Worm (Caenorhabditis elegans): ENCODE results near the gene gei-13.

DNA sequence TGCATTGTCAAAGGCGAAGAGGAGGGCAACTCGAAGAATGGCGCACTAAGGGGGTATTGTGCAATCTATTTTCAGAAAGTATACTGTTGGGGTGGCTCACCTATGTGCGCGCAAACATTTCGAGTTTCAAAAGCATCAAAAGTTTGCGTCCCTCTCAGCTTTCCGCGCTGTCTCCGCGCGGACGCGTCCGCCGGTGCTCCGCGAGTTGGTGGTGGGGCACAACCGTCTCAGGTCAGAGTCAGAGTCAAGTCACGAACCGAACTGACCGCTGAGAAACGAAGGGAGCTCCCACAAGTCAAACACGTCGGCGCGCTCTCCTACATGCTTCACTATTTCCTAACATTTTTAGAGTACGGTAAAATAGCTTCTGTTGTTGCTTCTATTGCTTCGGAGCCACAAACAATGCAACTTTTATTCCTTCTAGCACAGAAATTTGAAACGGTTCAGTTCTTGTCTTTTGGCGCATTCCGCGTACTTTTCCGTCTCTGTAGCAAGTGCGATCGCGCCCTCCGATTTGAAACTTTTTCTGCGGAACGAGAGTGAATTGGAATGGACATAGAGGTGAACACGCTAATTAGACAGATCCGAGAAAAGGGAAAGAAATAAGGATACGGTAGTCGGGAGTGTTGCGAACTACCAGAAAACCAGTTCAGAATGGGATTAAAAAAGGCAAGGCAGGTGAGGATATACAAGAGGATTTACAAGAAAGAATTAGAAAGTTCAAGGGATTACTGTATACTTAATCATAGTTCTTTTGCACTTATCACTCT, 2.5 kb upstream of the gei-13 start:
- no peak for TF ChIP-seq mec-3 (tag; optimal IDR thresholded peaks at IDR 0.05; ENCODE audit: borderline replicate concordance)
- no peak for TF ChIP-seq ceh-24 (tag; optimal IDR thresholded peaks at IDR 0.05)
- TF ChIP-seq gmeb-2 (tag; optimal IDR thresholded peaks at IDR 0.05), result no peak
- TF ChIP-seq ets-4 (tag; optimal IDR thresholded peaks at IDR 0.05), result no peak
